Fruit fly (Drosophila melanogaster): ENCODE data around the gene fu.

Gene fu

DNA sequence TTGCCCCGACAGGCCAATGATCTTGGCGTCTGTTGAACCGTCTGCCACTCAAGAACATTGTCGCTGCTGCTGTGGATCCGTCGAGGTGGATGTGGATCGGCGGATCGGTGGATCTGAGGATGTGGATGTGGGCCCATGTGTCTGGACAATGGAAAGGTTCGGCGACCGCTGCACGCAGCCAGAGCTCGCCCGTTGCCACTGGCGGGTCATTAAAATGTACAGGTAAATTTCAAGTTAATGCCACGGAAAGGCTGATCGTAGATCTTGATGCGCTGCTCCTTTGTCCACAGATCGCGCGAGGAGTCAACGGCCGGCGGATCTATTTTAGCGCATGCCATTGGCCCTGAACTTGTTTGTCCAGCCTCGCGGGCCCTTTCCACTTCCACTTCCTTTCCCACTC lies 26.9 kb downstream of the fu start:
- TF ChIP-seq CG17801 (GFP tag; optimal IDR thresholded peaks at IDR 0.05; ENCODE audit: partially characterized antibody), result no peak

DNA sequence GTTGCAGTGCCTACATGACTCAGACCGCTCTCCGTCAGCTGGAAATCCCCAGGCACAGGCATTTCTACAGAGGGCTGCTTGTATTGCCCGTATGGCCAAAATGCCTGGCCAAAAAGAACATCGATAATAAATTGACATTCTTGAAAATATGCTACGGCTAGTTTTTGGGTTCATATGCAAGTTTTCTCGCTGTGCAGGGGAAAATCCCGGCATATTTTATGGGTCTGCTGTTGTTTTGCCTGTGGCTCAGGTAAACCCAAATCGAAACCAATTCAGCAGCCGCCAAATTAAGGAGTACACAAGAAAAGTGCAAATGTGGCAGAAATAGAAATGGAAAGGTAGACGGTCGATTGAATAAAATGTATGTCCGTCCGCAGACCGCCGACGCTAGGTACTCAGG lies 27.4 kb downstream of the fu start:
- no peak for TF ChIP-seq CG17801 (GFP tag; optimal IDR thresholded peaks at IDR 0.05; ENCODE audit: partially characterized antibody)

DNA sequence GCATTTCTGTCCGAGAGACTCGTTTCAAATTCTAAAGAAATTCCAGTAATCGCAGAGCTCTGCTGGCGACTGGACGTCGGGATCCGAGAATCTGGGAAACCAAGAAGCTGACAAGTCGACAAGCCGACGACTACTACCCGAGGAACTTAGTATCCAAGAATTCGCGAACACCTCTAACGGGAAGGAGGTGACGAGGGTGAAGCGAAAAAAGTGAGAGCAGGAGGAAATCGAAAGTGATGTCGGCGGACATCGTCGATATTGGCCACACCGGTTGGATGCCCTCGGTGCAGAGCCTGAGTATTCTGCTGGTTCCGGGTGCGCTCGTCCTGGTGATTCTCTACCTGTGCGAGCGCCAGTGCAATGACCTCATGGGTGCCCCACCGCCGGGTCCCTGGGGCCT lies 28.2 kb downstream of the fu start, which contains the start of gene phtm:
TSS of gene phtm (plus strand) at position 41 of the 400 bp plus-strand sequence.
- TF ChIP-seq CG17801 (GFP tag; optimal IDR thresholded peaks at IDR 0.05; ENCODE audit: partially characterized antibody), result no peak

DNA sequence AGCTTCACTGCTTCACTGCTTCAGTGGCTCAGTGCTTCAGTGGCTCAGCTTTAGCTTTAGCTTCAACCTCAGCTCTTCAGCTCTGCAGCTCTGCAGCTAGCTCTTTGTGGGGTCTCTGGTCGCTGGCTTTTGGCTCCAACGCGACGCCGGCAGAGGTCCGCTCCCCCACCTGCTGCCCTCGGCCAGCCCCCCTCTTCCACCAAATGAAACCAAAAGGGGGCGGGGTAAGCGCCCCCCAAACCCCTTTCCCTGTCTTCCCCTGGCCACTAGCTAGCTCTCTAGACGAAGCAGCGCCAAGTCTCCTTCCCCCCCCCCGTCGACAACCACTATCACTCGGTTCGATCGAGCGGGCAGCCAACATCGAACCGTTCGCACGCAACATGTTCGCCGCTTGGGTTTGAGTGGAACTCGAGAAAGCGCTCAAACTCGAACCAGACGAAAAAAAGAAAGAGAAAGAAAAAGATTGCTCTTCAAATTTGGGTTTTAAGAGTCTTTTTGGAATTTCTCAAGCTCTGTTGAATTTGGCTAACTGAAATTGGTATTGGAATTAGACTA lies 35.5 kb downstream of the fu start, which contains the start of gene Cyp18a1:
TSS of gene Cyp18a1 (minus strand) at position 95 of the 555 bp plus-strand sequence.
- TF ChIP-seq CG17801 (GFP tag; optimal IDR thresholded peaks at IDR 0.05; ENCODE audit: partially characterized antibody), result no peak

DNA sequence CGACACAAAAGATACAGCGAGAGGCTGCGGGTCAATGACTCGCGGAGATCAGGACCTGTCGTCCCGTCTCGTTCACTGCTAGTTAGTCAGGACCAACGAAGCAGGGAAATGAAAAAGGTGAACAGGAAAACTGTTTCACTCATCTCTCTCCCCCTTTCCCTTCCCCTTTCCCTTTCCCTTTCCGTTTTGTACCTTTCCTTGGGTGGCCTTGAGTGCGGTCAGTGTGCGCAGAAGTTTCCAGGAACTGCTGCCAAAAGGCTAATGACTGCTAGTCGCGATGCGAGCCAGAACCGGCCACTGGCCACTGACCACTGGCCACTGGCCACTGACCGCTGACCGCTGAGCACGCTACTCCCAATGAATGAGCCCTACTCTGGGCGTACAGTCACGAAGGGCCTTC lies 38.0 kb downstream of the fu start:
- TF ChIP-seq CG17801 (GFP tag; optimal IDR thresholded peaks at IDR 0.05; ENCODE audit: partially characterized antibody), result no peak

DNA sequence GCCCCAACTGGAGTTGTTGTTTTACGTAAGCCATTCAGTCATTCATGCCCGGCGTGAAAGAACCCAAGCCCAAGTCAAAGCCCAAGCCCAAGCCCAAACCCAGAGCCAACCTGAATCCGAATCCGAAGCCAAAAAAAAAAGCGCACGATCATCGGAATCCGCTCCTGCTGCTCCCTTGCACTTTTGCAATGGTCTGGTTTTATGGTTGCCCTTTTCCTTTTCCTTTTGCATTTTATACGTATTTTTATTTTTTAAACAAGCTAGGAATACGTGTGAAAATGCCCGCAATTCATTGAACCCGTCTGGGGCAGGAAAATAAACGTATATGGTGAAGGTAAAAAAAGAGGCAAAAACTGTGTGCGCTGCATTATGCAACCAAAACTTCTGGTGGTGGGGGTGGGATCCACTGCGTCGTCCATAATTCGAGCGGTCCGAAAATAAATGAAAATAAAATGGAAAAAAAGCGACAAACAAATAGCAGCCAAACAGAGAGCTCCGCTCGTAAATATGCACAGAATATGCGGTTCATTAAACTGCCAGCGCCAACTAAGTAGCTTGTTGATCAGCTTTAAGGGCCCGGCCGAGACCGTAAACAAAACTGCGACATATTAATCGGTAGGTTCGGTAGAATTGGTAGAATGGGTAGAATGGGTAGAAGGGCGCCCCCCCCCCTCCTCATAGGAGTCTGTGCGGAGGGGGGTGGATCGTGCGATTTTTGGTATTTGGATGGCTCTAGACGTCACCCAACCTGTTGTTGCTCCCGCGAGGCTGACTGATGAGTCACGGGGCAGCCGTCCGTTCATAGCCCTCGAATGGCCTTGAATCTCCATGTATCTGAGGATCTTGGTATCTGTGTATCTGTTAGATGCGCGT lies 41.9 kb downstream of the fu start:
- TF ChIP-seq CG17801 (GFP tag; optimal IDR thresholded peaks at IDR 0.05; ENCODE audit: partially characterized antibody), result no peak

DNA sequence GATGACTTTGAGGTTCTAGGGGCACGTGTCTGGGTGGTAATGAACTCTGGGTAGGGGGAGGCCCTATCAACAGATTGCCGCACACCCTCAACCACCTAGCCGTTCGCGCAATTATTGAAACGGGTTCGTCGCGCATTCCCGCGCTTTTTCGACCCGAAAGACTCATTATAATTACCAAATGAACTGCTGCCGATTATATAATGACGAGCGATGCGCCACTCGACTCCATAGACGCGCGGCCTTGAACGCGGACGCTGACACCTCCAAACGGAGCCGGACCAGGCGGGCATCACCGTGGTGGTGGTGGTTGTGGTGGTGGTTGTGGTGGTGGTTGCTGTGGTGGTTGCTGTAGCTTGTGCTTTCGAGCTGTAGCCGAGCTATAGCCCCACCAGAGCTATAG lies 43.0 kb downstream of the fu start:
- no peak for TF ChIP-seq CG17801 (GFP tag; optimal IDR thresholded peaks at IDR 0.05; ENCODE audit: partially characterized antibody)

DNA sequence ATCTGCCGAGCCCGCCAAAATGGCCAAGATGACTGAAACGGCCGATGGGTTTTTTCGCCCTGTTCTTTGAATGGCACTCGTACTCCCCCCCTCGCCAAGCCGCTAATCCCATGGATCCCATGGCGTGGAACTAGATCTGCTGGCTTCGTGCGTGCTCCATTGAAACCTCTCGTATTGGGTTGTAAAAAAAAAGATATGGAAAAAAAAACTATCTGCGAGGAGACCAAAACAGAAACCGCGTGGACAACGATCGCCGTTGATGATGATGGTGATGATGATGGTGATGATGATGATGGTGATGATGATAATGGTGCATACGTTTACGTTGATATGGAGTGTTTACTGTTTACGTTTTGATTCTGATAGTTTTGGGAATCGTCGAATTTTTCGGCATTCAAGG lies 44.2 kb downstream of the fu start:
- TF ChIP-seq CG17801 (GFP tag; optimal IDR thresholded peaks at IDR 0.05; ENCODE audit: partially characterized antibody), result no peak

DNA sequence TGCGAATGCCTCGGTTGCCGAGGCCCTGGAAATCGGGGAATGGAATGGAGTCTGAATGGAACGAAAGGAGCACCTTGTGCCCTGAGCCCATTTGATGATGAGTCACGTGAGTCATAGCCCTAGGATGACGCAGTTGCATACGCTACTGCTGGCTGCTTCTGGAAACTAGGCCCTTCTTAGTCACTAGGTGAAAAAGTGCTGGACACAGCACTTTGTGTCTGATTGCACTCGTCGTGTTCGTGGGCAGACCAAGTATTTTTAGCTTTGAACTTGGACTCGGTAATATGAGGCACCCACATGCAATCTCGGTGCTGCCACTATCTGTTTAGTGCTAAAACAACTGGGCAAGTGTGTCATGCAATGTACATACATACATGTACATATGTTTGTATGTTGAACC lies 44.7 kb downstream of the fu start:
- no peak for TF ChIP-seq CG17801 (GFP tag; optimal IDR thresholded peaks at IDR 0.05; ENCODE audit: partially characterized antibody)

DNA sequence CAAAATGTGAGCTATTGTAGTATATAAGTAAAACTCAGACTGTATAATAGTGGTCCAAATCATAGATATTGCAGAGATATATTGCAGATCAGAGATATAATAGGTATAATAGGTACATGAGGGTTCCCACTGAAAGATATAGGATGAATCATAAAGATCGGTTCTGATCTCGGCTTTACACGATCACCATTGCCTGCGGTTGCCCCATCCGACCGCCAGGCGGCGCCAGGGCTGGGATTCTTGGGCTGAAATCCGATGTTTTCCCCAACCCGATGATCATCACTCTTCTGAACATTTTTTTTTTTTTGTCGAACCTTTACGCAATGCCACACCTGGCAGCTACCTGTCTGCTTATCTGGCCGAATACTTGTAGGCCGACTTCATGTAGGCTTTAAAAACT lies 46.3 kb downstream of the fu start:
- TF ChIP-seq CG17801 (GFP tag; optimal IDR thresholded peaks at IDR 0.05; ENCODE audit: partially characterized antibody), result no peak

DNA sequence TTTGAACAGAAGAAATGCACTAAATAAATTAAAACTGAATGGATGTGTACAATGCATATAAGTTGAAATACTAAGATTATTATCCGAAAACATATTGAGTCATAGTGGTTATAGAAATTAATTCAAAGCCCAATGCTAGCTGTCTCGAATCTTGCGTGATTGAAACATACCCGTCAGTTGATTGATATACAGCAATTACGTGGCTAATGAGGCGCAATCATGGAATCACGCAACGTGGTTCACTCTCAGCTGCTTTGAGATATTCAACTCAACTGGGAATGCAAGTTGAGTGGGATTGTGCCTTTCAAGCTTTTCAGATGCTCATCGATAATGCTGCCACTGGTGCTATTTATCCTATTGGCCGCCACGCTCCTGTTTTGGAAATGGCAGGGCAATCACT lies 52.0 kb downstream of the fu start, which contains the start of gene Cyp308a1:
TSS of gene Cyp308a1 (plus strand) at position 301 of the 400 bp plus-strand sequence.
- no peak for TF ChIP-seq CG17801 (GFP tag; optimal IDR thresholded peaks at IDR 0.05; ENCODE audit: partially characterized antibody)
